Worm (Caenorhabditis elegans) whole organism, young adult: Measurements from ENCODE around the gene T08G3.13.
A peak's percentile ranks its signal among the peaks of the same experiment; 100 is the strongest.

Source experiments
- B0019.2 ChIP-seq: fragments of 200-800 bp; sonication (Bioruptor generic); conservative IDR thresholded peaks from 2 replicates; pipeline ENCODE4 v1.3.6; 2022; ENCODE audit warnings: missing genetic modification reagents, missing genetic modification characterization, missing compliant biosample characterization
- C06A6.2 ChIP-seq: fragments of 200-800 bp; sonication (Bioruptor generic); conservative IDR thresholded peaks from 2 replicates; pipeline ENCODE4 v1.3.6; 2022; ENCODE audit warnings: missing genetic modification characterization, missing compliant biosample characterization
- F37B4.10 ChIP-seq: fragments of 200-800 bp; sonication (Bioruptor generic); IDR thresholded peaks from 2 replicates; pipeline ENCODE4 v1.3.6; 2022; ENCODE audit warnings: missing genetic modification characterization, missing compliant biosample characterization
- F49E8.2 ChIP-seq: sonication (generic microtip); optimal IDR thresholded peaks from 3 replicates; lab custom pipeline; 2017; ENCODE audit warnings: missing genetic modification characterization, mild to moderate bottlenecking, missing compliant biosample characterization, antibody characterized with exemption, moderate library complexity; ENCODE audit not compliant: insufficient read depth
- F55B11.4 ChIP-seq: sonication (generic microtip); optimal IDR thresholded peaks from 2 replicates; lab custom pipeline; 2016; ENCODE audit warnings: missing compliant biosample characterization, missing genetic modification characterization, borderline replicate concordance; ENCODE audit not compliant: insufficient read depth
- T07F8.4 ChIP-seq: sonication (generic microtip); optimal IDR thresholded peaks from 2 replicates; lab custom pipeline; 2016; ENCODE audit warnings: mild to moderate bottlenecking, missing genetic modification characterization, moderate library complexity, missing compliant biosample characterization
- Y53G8AR.9 ChIP-seq: fragments of 200-800 bp; sonication (Bioruptor generic); conservative IDR thresholded peaks from 2 replicates; pipeline ENCODE4 v1.3.6; 2022; ENCODE audit warnings: missing genetic modification reagents, missing genetic modification characterization, missing compliant biosample characterization
- Y56A3A.18 ChIP-seq: fragments of 200-800 bp; sonication (Bioruptor generic); IDR thresholded peaks from 2 replicates; pipeline ENCODE4 v1.3.6; 2022; ENCODE audit warnings: missing genetic modification reagents, missing genetic modification characterization, missing compliant biosample characterization
- Y67H2A.10 ChIP-seq: fragments of 200-800 bp; sonication (Bioruptor generic); conservative IDR thresholded peaks from 2 replicates; pipeline ENCODE4 v1.3.6; 2022; ENCODE audit warnings: missing genetic modification reagents, missing genetic modification characterization, missing compliant biosample characterization
- Y95B8A.8 ChIP-seq: fragments of 200-800 bp; sonication (Bioruptor generic); IDR thresholded peaks from 2 replicates; pipeline ENCODE4 v1.3.6; 2022; ENCODE audit warnings: missing genetic modification reagents, missing genetic modification characterization, missing compliant biosample characterization
- ZK185.1 ChIP-seq: sonication (generic microtip); optimal IDR thresholded peaks from 2 replicates; lab custom pipeline; 2016; ENCODE audit warnings: mild to moderate bottlenecking, missing genetic modification characterization, missing compliant biosample characterization; ENCODE audit not compliant: poor library complexity, severe bottlenecking
- akir-1 ChIP-seq: fragments of 200-800 bp; sonication (Bioruptor generic); optimal IDR thresholded peaks from 2 replicates; lab custom pipeline; 2018; ENCODE audit warnings: mild to moderate bottlenecking, missing genetic modification characterization, moderate library complexity, missing compliant biosample characterization
- ama-1 ChIP-seq, 3 experiments: fragments of 150-350 bp in 1 of 3; sonication (generic microtip) in 2 of 3; optimal IDR thresholded peaks; 2 replicates each; lab custom pipeline; 2014 to 2018; ENCODE audit warnings: missing biosample characterization in 2 of 3, missing genetic modification characterization in 2 of 3, missing genetic modification reagents in 2 of 3
- attf-5 ChIP-seq: fragments of 200-800 bp; sonication (Bioruptor generic); optimal IDR thresholded peaks from 2 replicates; lab custom pipeline; 2018; ENCODE audit warnings: mild to moderate bottlenecking, missing genetic modification characterization, missing compliant biosample characterization
- attf-6 ChIP-seq: fragments of 200-800 bp; sonication (Bioruptor generic); IDR thresholded peaks from 2 replicates; pipeline ENCODE4 v1.3.6; 2022; ENCODE audit warnings: missing genetic modification reagents, missing genetic modification characterization, missing compliant biosample characterization
- ceh-100 ChIP-seq: fragments of 200-800 bp; sonication (Bioruptor generic); IDR thresholded peaks from 2 replicates; pipeline ENCODE4 v1.3.6; 2022; ENCODE audit warnings: missing genetic modification reagents, missing genetic modification characterization, missing compliant biosample characterization
- ceh-40 ChIP-seq: fragments of 200-800 bp; sonication (Bioruptor generic); IDR thresholded peaks from 2 replicates; pipeline ENCODE4 v1.3.6; 2022; ENCODE audit warnings: missing genetic modification characterization, missing compliant biosample characterization
- ceh-91 ChIP-seq: fragments of 200-800 bp; sonication (Bioruptor generic); IDR thresholded peaks from 2 replicates; pipeline ENCODE4 v1.3.6; 2022; ENCODE audit warnings: missing genetic modification reagents, missing genetic modification characterization, missing compliant biosample characterization
- chd-7 ChIP-seq: sonication (generic microtip); optimal IDR thresholded peaks from 2 replicates; lab custom pipeline; 2016; ENCODE audit warnings: mild to moderate bottlenecking, missing genetic modification characterization, moderate library complexity, missing compliant biosample characterization
- die-1 ChIP-seq: sonication (generic microtip); optimal IDR thresholded peaks from 2 replicates; lab custom pipeline; 2016; ENCODE audit warnings: missing genotype, mild to moderate bottlenecking, missing genetic modification characterization, missing compliant biosample characterization
- efl-1 ChIP-seq: fragments of 150-350 bp; optimal IDR thresholded peaks from 2 replicates; lab custom pipeline; 2014; ENCODE audit warnings: missing biosample characterization, missing genetic modification reagents, missing genetic modification characterization
- egl-18 ChIP-seq: fragments of 200-800 bp; sonication (Bioruptor generic); IDR thresholded peaks from 2 replicates; pipeline ENCODE4 v1.3.6; 2022; ENCODE audit warnings: missing genetic modification reagents, missing genetic modification characterization, missing compliant biosample characterization
- egl-44 ChIP-seq: fragments of 200-800 bp; sonication (Bioruptor generic); IDR thresholded peaks from 2 replicates; pipeline ENCODE4 v1.3.6; 2022; ENCODE audit warnings: missing genetic modification reagents, missing genetic modification characterization, missing compliant biosample characterization
- fkh-3 ChIP-seq: sonication (generic microtip); optimal IDR thresholded peaks from 2 replicates; lab custom pipeline; 2016; ENCODE audit warnings: mild to moderate bottlenecking, missing genetic modification characterization, missing compliant biosample characterization
- hlh-26 ChIP-seq: fragments of 200-800 bp; sonication (Bioruptor generic); conservative IDR thresholded peaks from 2 replicates; pipeline ENCODE4 v1.3.6; 2022; ENCODE audit warnings: missing genetic modification reagents, missing genetic modification characterization, missing compliant biosample characterization
- hmg-1.2 ChIP-seq: fragments of 200-800 bp; sonication (Bioruptor generic); IDR thresholded peaks from 2 replicates; pipeline ENCODE4 v1.3.6; 2022; ENCODE audit warnings: missing genetic modification reagents, missing genetic modification characterization, missing compliant biosample characterization
- hsf-1 ChIP-seq: fragments of 200-800 bp; sonication (Bioruptor generic); IDR thresholded peaks from 2 replicates; pipeline ENCODE4 v1.3.6; 2022; ENCODE audit warnings: missing genetic modification reagents, missing genetic modification characterization, missing compliant biosample characterization
- let-526 ChIP-seq: fragments of 200-800 bp; sonication (Bioruptor generic); IDR thresholded peaks from 2 replicates; pipeline ENCODE4 v1.3.6; 2022; ENCODE audit warnings: missing genetic modification reagents, missing genetic modification characterization, missing compliant biosample characterization
- lin-35 ChIP-seq, 3 experiments: fragments of 150-350 bp in 2 of 3; sonication (generic microtip) in 1 of 3; optimal IDR thresholded peaks; 2 replicates each; lab custom pipeline; 2014 to 2018; ENCODE audit warnings: missing biosample characterization in 3 of 3, missing genetic modification characterization in 3 of 3, missing genetic modification reagents in 3 of 3
- lir-1 ChIP-seq: fragments of 200-800 bp; sonication (Bioruptor generic); conservative IDR thresholded peaks from 2 replicates; pipeline ENCODE4 v1.3.6; 2022; ENCODE audit warnings: missing genetic modification reagents, missing genetic modification characterization, missing compliant biosample characterization
- lsl-1 ChIP-seq: fragments of 200-800 bp; sonication (Bioruptor generic); optimal IDR thresholded peaks from 2 replicates; lab custom pipeline; 2018; ENCODE audit warnings: mild to moderate bottlenecking, missing genetic modification characterization, moderate library complexity, missing compliant biosample characterization
- madf-3 ChIP-seq: fragments of 200-800 bp; sonication (Bioruptor generic); IDR thresholded peaks from 2 replicates; pipeline ENCODE4 v1.3.6; 2022; ENCODE audit warnings: missing genetic modification reagents, missing genetic modification characterization, missing compliant biosample characterization
- madf-8 ChIP-seq: fragments of 200-800 bp; sonication (Bioruptor generic); conservative IDR thresholded peaks from 2 replicates; pipeline ENCODE4 v1.3.6; 2022; ENCODE audit warnings: missing genetic modification reagents, missing genetic modification characterization, missing compliant biosample characterization
- mcd-1 ChIP-seq: fragments of 200-800 bp; sonication (Bioruptor generic); IDR thresholded peaks from 2 replicates; pipeline ENCODE4 v1.3.6; 2022; ENCODE audit warnings: missing genetic modification reagents, missing genetic modification characterization, missing compliant biosample characterization
- mes-4 ChIP-seq: sonication (generic microtip); optimal IDR thresholded peaks from 2 replicates; lab custom pipeline; 2016; ENCODE audit warnings: missing genotype, missing genetic modification characterization, missing compliant biosample characterization
- nfya-1 ChIP-seq: sonication (generic microtip); optimal IDR thresholded peaks from 2 replicates; lab custom pipeline; 2017; ENCODE audit warnings: antibody characterized with exemption, missing compliant biosample characterization, missing genetic modification characterization, borderline replicate concordance; ENCODE audit not compliant: insufficient read depth
- nfya-2 ChIP-seq: fragments of 200-800 bp; sonication (Bioruptor generic); IDR thresholded peaks from 2 replicates; pipeline ENCODE4 v1.3.6; 2022; ENCODE audit warnings: missing genetic modification reagents, missing genetic modification characterization, missing compliant biosample characterization
- nhr-179 ChIP-seq: sonication (generic microtip); optimal IDR thresholded peaks from 2 replicates; lab custom pipeline; 2016; ENCODE audit warnings: mild to moderate bottlenecking, missing genetic modification characterization, missing compliant biosample characterization
- pha-4 ChIP-seq: fragments of 150-350 bp; sonication (generic microtip); optimal IDR thresholded peaks from 2 replicates; lab custom pipeline; 2014; ENCODE audit warnings: missing biosample characterization, missing genetic modification reagents, missing genetic modification characterization
- rcor-1 ChIP-seq: fragments of 200-800 bp; sonication (Bioruptor generic); IDR thresholded peaks from 2 replicates; pipeline ENCODE4 v1.3.6; 2022; ENCODE audit warnings: missing genetic modification reagents, missing genetic modification characterization, missing compliant biosample characterization
- rec-8 ChIP-seq, 2 experiments: sonication (generic microtip); optimal IDR thresholded peaks; 2 replicates each; lab custom pipeline; 2016; ENCODE audit warnings: mild to moderate bottlenecking in 2 of 2, missing genetic modification characterization in 2 of 2, missing genetic modification reagents in 2 of 2, missing genotype in 2 of 2, missing biosample characterization in 1 of 2, missing compliant biosample characterization in 1 of 2, moderate library complexity in 1 of 2
- sea-2 ChIP-seq: fragments of 200-800 bp; sonication (Bioruptor generic); IDR thresholded peaks from 2 replicates; pipeline ENCODE4 v1.3.6; 2022; ENCODE audit warnings: missing genetic modification characterization, missing compliant biosample characterization
- snpc-4 ChIP-seq, 5 experiments: fragments of 150-350 bp in 1 of 5; sonication (generic microtip) in 4 of 5; optimal IDR thresholded peaks; 2 replicates each; lab custom pipeline; 2014 to 2018; ENCODE audit warnings: missing genetic modification characterization in 5 of 5, missing biosample characterization in 3 of 5, antibody characterized with exemption in 2 of 5, mild to moderate bottlenecking in 2 of 5, missing compliant biosample characterization in 2 of 5, missing genotype in 2 of 5, moderate library complexity in 2 of 5, missing genetic modification reagents in 1 of 5
- sptf-2 ChIP-seq: fragments of 200-800 bp; sonication (Bioruptor generic); optimal IDR thresholded peaks from 2 replicates; lab custom pipeline; 2018; ENCODE audit warnings: mild to moderate bottlenecking, missing genetic modification characterization, missing compliant biosample characterization
- xnd-1 ChIP-seq: sonication (generic microtip); optimal IDR thresholded peaks from 2 replicates; lab custom pipeline; 2016; ENCODE audit warnings: missing genotype, missing genetic modification reagents, missing genetic modification characterization, missing compliant biosample characterization
- ztf-22 ChIP-seq: fragments of 200-800 bp; sonication (Bioruptor generic); optimal IDR thresholded peaks from 2 replicates; lab custom pipeline; 2018; ENCODE audit warnings: mild to moderate bottlenecking, missing genetic modification characterization, moderate library complexity, missing compliant biosample characterization
- ztf-28 ChIP-seq: fragments of 200-800 bp; sonication (Bioruptor generic); IDR thresholded peaks from 2 replicates; pipeline ENCODE4 v1.3.6; 2022; ENCODE audit warnings: missing genetic modification reagents, missing genetic modification characterization, missing compliant biosample characterization

T08G3.13 gene

ce11 chrV:16401519-16401918 is 46.3 kb upstream of the T08G3.13 start, which contains the start of gene F13A7.14 (continued):
- peak; percentile 90 for TF ChIP-seq ZK185.1 (tag; lab: Kevin White, UChicago)
- TF ChIP-seq sptf-2 (GFP tag; lab: Kevin White, UChicago) = no peak
- peak; percentile 17; the same call in 1 of the 2 replicates for TF ChIP-seq egl-44 (GFP tag; lab: Robert Waterston, UW)
- TF ChIP-seq ztf-22 = no peak
- TF ChIP-seq hsf-1 = no peak
- no peak for TF ChIP-seq hmg-1.2 (GFP tag; lab: Robert Waterston, UW)
- peak; percentile 76 for TF ChIP-seq attf-6 (GFP tag; lab: Robert Waterston, UW)
- TF ChIP-seq F49E8.2 (tag; lab: Kevin White, UChicago) = no peak
- peak; percentile 86 for TF ChIP-seq mcd-1 (GFP tag; lab: Robert Waterston, UW)
- no peak for TF ChIP-seq snpc-4 (GFP tag; optimal IDR thresholded peaks at IDR 0.05; lab: Kevin White, UChicago)
- peak in 3 of 4 experiments; percentile 53 to 72 (median 69) for TF ChIP-seq snpc-4 (tag; optimal IDR thresholded peaks at IDR 0.05; lab: Kevin White, UChicago)
- TF ChIP-seq attf-5 (GFP tag; lab: Kevin White, UChicago) = no peak
- TF ChIP-seq C06A6.2 = no peak; the same call in 1 of the 2 replicates
- no peak for TF ChIP-seq die-1 (tag; lab: Kevin White, UChicago)
- peak; percentile 60 for TF ChIP-seq lir-1 (GFP tag; lab: Robert Waterston, UW)
- no peak for TF ChIP-seq F55B11.4 (tag; lab: Kevin White, UChicago)
- TF ChIP-seq egl-18 (GFP tag; lab: Robert Waterston, UW) = no peak
- no peak for TF ChIP-seq nfya-1
- no peak for TF ChIP-seq Y56A3A.18 (GFP tag; lab: Robert Waterston, UW)
- no peak for TF ChIP-seq B0019.2 (GFP tag; lab: Robert Waterston, UW)
- no peak for TF ChIP-seq hlh-26 (GFP tag; lab: Robert Waterston, UW)
- TF ChIP-seq let-526 = 0 out of 2 replicates have a peak, but pooled peaks have one; percentile 51
- no peak for TF ChIP-seq mes-4 (tag; lab: Kevin White, UChicago)
- peak; percentile 66 for TF ChIP-seq madf-8
- no peak for TF ChIP-seq ztf-28 (GFP tag; lab: Robert Waterston, UW)
- no peak; the same call in 1 of the 2 replicates for TF ChIP-seq Y53G8AR.9 (GFP tag; lab: Robert Waterston, UW)
- TF ChIP-seq xnd-1 (tag; lab: Kevin White, UChicago) = peak; percentile 6
- TF ChIP-seq sea-2 = no peak
- peak; percentile 70 for TF ChIP-seq rcor-1
- TF ChIP-seq fkh-3 (tag; lab: Kevin White, UChicago) = no peak
- peak; percentile 61 for TF ChIP-seq akir-1 (GFP tag; lab: Kevin White, UChicago)
- no peak for TF ChIP-seq ama-1 (optimal IDR thresholded peaks at IDR 0.05; lab: Kevin White, UChicago)
- no peak for TF ChIP-seq ama-1 (GFP tag; optimal IDR thresholded peaks at IDR 0.05; lab: Kevin White, UChicago)
- peak; percentile 73 for TF ChIP-seq efl-1 (GFP tag; lab: Kevin White, UChicago)
- TF ChIP-seq nhr-179 = no peak
- TF ChIP-seq madf-3 = no peak
- TF ChIP-seq pha-4 = no peak
- peak; percentile 36 for TF ChIP-seq lsl-1
- TF ChIP-seq F37B4.10 (GFP tag; lab: Robert Waterston, UW) = no peak
- TF ChIP-seq ceh-91 (GFP tag; lab: Robert Waterston, UW) = peak; percentile 52
- TF ChIP-seq rec-8 (tag; optimal IDR thresholded peaks at IDR 0.05; lab: Kevin White, UChicago) = peak in 1 of 2 experiments; percentile 40
- 0 out of 2 replicates have a peak, but pooled peaks have one; percentile 38 for TF ChIP-seq ceh-100
- no peak for TF ChIP-seq ceh-40 (GFP tag; lab: Robert Waterston, UW)
- TF ChIP-seq nfya-2 (GFP tag; lab: Robert Waterston, UW) = no peak
- TF ChIP-seq Y67H2A.10 (GFP tag; lab: Robert Waterston, UW) = no peak
- peak; percentile 47 for TF ChIP-seq chd-7 (tag; lab: Kevin White, UChicago)
- TF ChIP-seq T07F8.4 (tag; lab: Kevin White, UChicago) = no peak
- no peak for TF ChIP-seq Y95B8A.8 (GFP tag; lab: Robert Waterston, UW)
- peak; percentile 16 to 90 (median 30) for TF ChIP-seq lin-35 (GFP tag; optimal IDR thresholded peaks at IDR 0.05; lab: Kevin White, UChicago)
